Fruit fly (Drosophila melanogaster) whole organism, embryonic: Measurements from ENCODE around the gene CG10185.

Experiments
- C15 ChIP-seq: fragments of 200-800 bp; sonication (Bioruptor generic); IDR thresholded peaks from 3 replicates; pipeline ENCODE4 v1.3.6; 2022; ENCODE audit warnings: missing biosample characterization, missing genetic modification characterization
- CG12104 ChIP-seq: fragments of 200-800 bp; sonication (Bioruptor generic); optimal IDR thresholded peaks from 3 replicates; lab custom pipeline; 2016; ENCODE audit warnings: missing biosample characterization, missing genetic modification characterization
- CG12769 ChIP-seq: fragments of 200-800 bp; sonication (Bioruptor generic); optimal IDR thresholded peaks from 2 replicates; lab custom pipeline; 2019; ENCODE audit warnings: missing biosample characterization, mild to moderate bottlenecking, missing genetic modification characterization, moderate library complexity
- CG13775 ChIP-seq: fragments of 200-800 bp; sonication (Bioruptor generic); optimal IDR thresholded peaks from 3 replicates; lab custom pipeline; 2017; ENCODE audit warnings: missing biosample characterization, mild to moderate bottlenecking, missing genetic modification characterization
- CG14965 ChIP-seq: fragments of 200-800 bp; sonication (Bioruptor generic); optimal IDR thresholded peaks from 2 replicates; lab custom pipeline; 2016; ENCODE audit warnings: missing biosample characterization, missing genetic modification characterization, borderline replicate concordance
- CG15011 ChIP-seq: fragments of 200-800 bp; sonication (Bioruptor generic); optimal IDR thresholded peaks from 3 replicates; lab custom pipeline; 2018; ENCODE audit warnings: missing biosample characterization, mild to moderate bottlenecking, missing genetic modification characterization
- CG15073 ChIP-seq: fragments of 200-800 bp; sonication (Bioruptor generic); optimal IDR thresholded peaks from 2 replicates; lab custom pipeline; 2016; ENCODE audit warnings: missing biosample characterization, missing genetic modification characterization
- CG1602 ChIP-seq: fragments of 200-800 bp; sonication (Bioruptor generic); optimal IDR thresholded peaks from 3 replicates; lab custom pipeline; 2016; ENCODE audit warnings: missing biosample characterization, missing genetic modification characterization
- CG17829 ChIP-seq: fragments of 200-800 bp; optimal IDR thresholded peaks from 2 replicates; lab custom pipeline; 2019; ENCODE audit warnings: missing biosample characterization, mild to moderate bottlenecking, missing genetic modification characterization, moderate library complexity
- CG1832 ChIP-seq: fragments of 200-800 bp; sonication (Bioruptor generic); optimal IDR thresholded peaks from 2 replicates; lab custom pipeline; 2017; ENCODE audit warnings: missing biosample characterization, mild to moderate bottlenecking, missing genetic modification characterization, inconsistent platforms
- CG2875 ChIP-seq: fragments of 200-800 bp; sonication (Bioruptor generic); optimal IDR thresholded peaks from 2 replicates; lab custom pipeline; 2017; ENCODE audit warnings: missing biosample characterization, mild to moderate bottlenecking, missing genetic modification characterization, missing genetic modification reagents
- CG2889 ChIP-seq: fragments of 200-800 bp; sonication (Bioruptor generic); IDR thresholded peaks from 3 replicates; pipeline ENCODE4 v1.3.6; 2022; ENCODE audit warnings: missing biosample characterization, missing genetic modification characterization
- CG31365 ChIP-seq: fragments of 200-800 bp; sonication (Bioruptor generic); optimal IDR thresholded peaks from 2 replicates; lab custom pipeline; 2018; ENCODE audit warnings: missing biosample characterization, mild to moderate bottlenecking, missing genetic modification characterization
- CG3281 ChIP-seq: fragments of 200-800 bp; sonication (Bioruptor generic); optimal IDR thresholded peaks from 3 replicates; lab custom pipeline; 2017; ENCODE audit warnings: missing biosample characterization, mild to moderate bottlenecking, missing genetic modification characterization
- CG3726 ChIP-seq: fragments of 200-800 bp; sonication (Bioruptor generic); IDR thresholded peaks from 3 replicates; pipeline ENCODE4, ENCODE4 v1.3.6; 2022; ENCODE audit warnings: missing biosample characterization, missing genetic modification characterization
- CG3847 ChIP-seq: fragments of 200-800 bp; sonication (Bioruptor generic); IDR thresholded peaks from 2 replicates; pipeline ENCODE4 v1.3.6; 2022; ENCODE audit warnings: missing biosample characterization, missing genetic modification characterization
- CG3995 ChIP-seq: fragments of 200-800 bp; sonication (Bioruptor generic); optimal IDR thresholded peaks from 3 replicates; lab custom pipeline; 2016; ENCODE audit warnings: missing biosample characterization, missing genetic modification characterization
- CG8478 ChIP-seq: fragments of >200 bp; optimal IDR thresholded peaks from 2 replicates; lab custom pipeline; 2018
- CG9609 ChIP-seq: fragments of 200-800 bp; sonication (Bioruptor generic); optimal IDR thresholded peaks from 3 replicates; lab custom pipeline; 2016; ENCODE audit warnings: missing biosample characterization, missing genetic modification characterization
- D19A ChIP-seq: fragments of 200-800 bp; optimal IDR thresholded peaks from 3 replicates; lab custom pipeline; 2019; ENCODE audit warnings: missing biosample characterization, mild to moderate bottlenecking, missing genetic modification characterization, moderate library complexity
- Eip74EF ChIP-seq, 2 experiments: fragments of 200-800 bp in 1 of 2; fragments of >200 bp in 1 of 2; sonication (Bioruptor generic) in 1 of 2; optimal IDR thresholded peaks; 2 replicates each; lab custom pipeline; 2017 to 2019; ENCODE audit warnings: missing biosample characterization in 2 of 2, missing genetic modification characterization in 2 of 2, mild to moderate bottlenecking in 1 of 2, moderate library complexity in 1 of 2
- Fer1 ChIP-seq: fragments of 200-800 bp; sonication (Bioruptor generic); optimal IDR thresholded peaks from 2 replicates; lab custom pipeline; 2017; ENCODE audit warnings: missing biosample characterization, mild to moderate bottlenecking, missing genetic modification characterization
- HHEX ChIP-seq: fragments of 200-800 bp; sonication (Bioruptor generic); optimal IDR thresholded peaks from 3 replicates; lab custom pipeline; 2017; ENCODE audit warnings: missing biosample characterization, mild to moderate bottlenecking, missing genetic modification characterization, missing genetic modification reagents
- HLH4C ChIP-seq: fragments of 200-800 bp; sonication (Bioruptor generic); IDR thresholded peaks from 3 replicates; pipeline ENCODE4 v1.3.6; 2022; ENCODE audit warnings: missing biosample characterization, missing genetic modification characterization; ENCODE audit not compliant: partially characterized antibody
- HLH54F ChIP-seq: fragments of 200-800 bp; sonication (Bioruptor generic); optimal IDR thresholded peaks from 3 replicates; lab custom pipeline; 2016; ENCODE audit warnings: missing biosample characterization, missing genetic modification characterization
- HmgZ ChIP-seq: fragments of 200-800 bp; sonication (Bioruptor generic); optimal IDR thresholded peaks from 2 replicates; lab custom pipeline; 2018; ENCODE audit warnings: missing biosample characterization, mild to moderate bottlenecking, missing genetic modification characterization
- Max ChIP-seq: fragments of 200-800 bp; sonication (Bioruptor generic); optimal IDR thresholded peaks from 2 replicates; lab custom pipeline; 2016; ENCODE audit warnings: missing biosample characterization, mild to moderate bottlenecking, missing genetic modification characterization
- Mrtf ChIP-seq: fragments of 200-800 bp; sonication (Bioruptor generic); IDR thresholded peaks from 3 replicates; pipeline ENCODE4 v1.3.6; 2022; ENCODE audit warnings: missing biosample characterization, missing genetic modification characterization
- Neu2 ChIP-seq: fragments of 200-800 bp; sonication (Bioruptor generic); optimal IDR thresholded peaks from 3 replicates; lab custom pipeline; 2016; ENCODE audit warnings: missing biosample characterization, missing genetic modification characterization, borderline replicate concordance
- Oli ChIP-seq: fragments of 200-800 bp; sonication (Bioruptor generic); optimal IDR thresholded peaks from 2 replicates; lab custom pipeline; 2018; ENCODE audit warnings: missing biosample characterization, mild to moderate bottlenecking, missing genetic modification characterization, moderate library complexity
- Optix ChIP-seq: fragments of 200-800 bp; sonication (Bioruptor generic); IDR thresholded peaks from 3 replicates; pipeline ENCODE4 v1.3.6; 2022; ENCODE audit warnings: missing biosample characterization, missing genetic modification characterization
- Ravus ChIP-seq: fragments of 200-800 bp; sonication (Bioruptor generic); IDR thresholded peaks from 2 replicates; pipeline ENCODE4 v1.3.6; 2022; ENCODE audit warnings: missing biosample characterization, missing genetic modification characterization
- Scr ChIP-seq: fragments of 200-800 bp; sonication (Bioruptor generic); IDR thresholded peaks from 2 replicates; pipeline ENCODE4 v1.3.6; 2022; ENCODE audit warnings: missing biosample characterization, missing genetic modification characterization; ENCODE audit not compliant: partially characterized antibody
- Six4 ChIP-seq: fragments of 200-800 bp; sonication (Bioruptor generic); optimal IDR thresholded peaks from 2 replicates; lab custom pipeline; 2016; ENCODE audit warnings: missing biosample characterization, missing genetic modification characterization
- Sox102F ChIP-seq: fragments of 200-800 bp; sonication (Bioruptor generic); optimal IDR thresholded peaks from 2 replicates; lab custom pipeline; 2018; ENCODE audit warnings: missing biosample characterization, mild to moderate bottlenecking, missing genetic modification characterization, moderate library complexity
- Spps ChIP-seq: fragments of 200-800 bp; sonication (Bioruptor generic); optimal IDR thresholded peaks from 2 replicates; lab custom pipeline; 2018; ENCODE audit warnings: missing biosample characterization, mild to moderate bottlenecking, missing genetic modification characterization
- br ChIP-seq: fragments of >200 bp; optimal IDR thresholded peaks from 2 replicates; lab custom pipeline; 2017
- crol ChIP-seq: fragments of 200-800 bp; sonication (Bioruptor generic); IDR thresholded peaks from 2 replicates; pipeline ENCODE4 v1.3.6; 2022; ENCODE audit warnings: missing biosample characterization, missing genetic modification characterization
- dmrt11E ChIP-seq: fragments of 200-800 bp; sonication (Bioruptor generic); optimal IDR thresholded peaks from 3 replicates; lab custom pipeline; 2018; ENCODE audit warnings: missing biosample characterization, mild to moderate bottlenecking, missing genetic modification characterization, moderate library complexity
- exex ChIP-seq: fragments of 200-800 bp; sonication (Bioruptor generic); optimal IDR thresholded peaks from 4 replicates; lab custom pipeline; 2018; ENCODE audit warnings: missing biosample characterization, mild to moderate bottlenecking, missing genetic modification characterization, moderate library complexity
- kay ChIP-seq: fragments of 200-800 bp; sonication (Bioruptor generic); optimal IDR thresholded peaks from 2 replicates; lab custom pipeline; 2016; ENCODE audit warnings: missing biosample characterization, missing genetic modification characterization
- lola ChIP-seq, 3 experiments: fragments of >200 bp in 2 of 3; fragments of 200-800 bp in 1 of 3; sonication (Bioruptor generic) in 1 of 3; optimal IDR thresholded peaks; 2 replicates each; lab custom pipeline; 2017 to 2019; ENCODE audit warnings: missing biosample characterization in 3 of 3, missing genetic modification characterization in 3 of 3, mild to moderate bottlenecking in 1 of 3, moderate library complexity in 1 of 3
- mld ChIP-seq: fragments of 200-800 bp; sonication (Bioruptor generic); IDR thresholded peaks from 3 replicates; pipeline ENCODE4 v1.3.6; 2022; ENCODE audit warnings: missing biosample characterization, missing genetic modification characterization; ENCODE audit not compliant: partially characterized antibody
- nmo ChIP-seq: fragments of 200-800 bp; sonication (Bioruptor generic); optimal IDR thresholded peaks from 2 replicates; lab custom pipeline; 2018; ENCODE audit warnings: missing biosample characterization, mild to moderate bottlenecking, missing genetic modification characterization, moderate library complexity
- oc ChIP-seq: fragments of 200-800 bp; sonication (Bioruptor generic); optimal IDR thresholded peaks from 2 replicates; lab custom pipeline; 2018; ENCODE audit warnings: missing biosample characterization, mild to moderate bottlenecking, missing genetic modification characterization, moderate library complexity
- pho ChIP-seq: fragments of 200-800 bp; sonication (Bioruptor generic); optimal IDR thresholded peaks from 2 replicates; lab custom pipeline; 2016; ENCODE audit warnings: missing biosample characterization, missing genetic modification characterization
- sens ChIP-seq: fragments of 200-800 bp; sonication (Bioruptor generic); peaks from one replicate; lab custom pipeline; 2016; ENCODE audit warnings: missing biosample characterization, missing genetic modification characterization
- sqz ChIP-seq: fragments of 200-800 bp; sonication (Bioruptor generic); optimal IDR thresholded peaks from 3 replicates; lab custom pipeline; 2018; ENCODE audit warnings: missing biosample characterization, mild to moderate bottlenecking, missing genetic modification characterization
- trh ChIP-seq: fragments of 200-800 bp; sonication (Bioruptor generic); optimal IDR thresholded peaks from 2 replicates; lab custom pipeline; 2016; ENCODE audit warnings: missing biosample characterization, missing genetic modification characterization
- usp ChIP-seq: fragments of >200 bp; optimal IDR thresholded peaks from 2 replicates; lab custom pipeline; 2017; ENCODE audit warnings: missing biosample characterization, missing genetic modification characterization

Gene CG10185

dm6 chr3R:16025587-16026223 is 41.7 kb downstream of the CG10185 start, which contains the start of gene pnr (continued):
- TF ChIP-seq Scr (GFP tag; lab: Robert Waterston, UW) (peak; percentile 53), oc (tag; lab: Kevin White, UChicago) (peak; percentile 87), C15 (GFP tag; lab: Robert Waterston, UW) (no peak), Spps (peak; percentile 13), trh (GFP tag; lab: Kevin White, UChicago) (no peak), CG1832 (peak; percentile 95), Optix (GFP tag; lab: Robert Waterston, UW) (no peak), Oli (tag; lab: Kevin White, UChicago) (no peak), Neu2 (GFP tag; lab: Kevin White, UChicago) (no peak), CG12104 (GFP tag; lab: Kevin White, UChicago) (no peak), Sox102F (GFP tag; lab: Kevin White, UChicago) (no peak), Max (GFP tag; lab: Kevin White, UChicago) (no peak), Six4 (GFP tag; lab: Kevin White, UChicago) (no peak), br (lab: Kevin White, UChicago) (no peak), dmrt11E (tag; lab: Kevin White, UChicago) (no peak), HmgZ (tag; lab: Kevin White, UChicago) (peak; percentile 71), kay (GFP tag; lab: Kevin White, UChicago) (no peak), usp (GFP tag; lab: Kevin White, UChicago) (no peak), CG2875 (no peak), exex (tag; lab: Kevin White, UChicago) (peak; percentile 35), CG14965 (GFP tag; lab: Kevin White, UChicago) (no peak), CG3281 (GFP tag; lab: Kevin White, UChicago) (no peak), Ravus (GFP tag; lab: Robert Waterston, UW) (no peak), lola (GFP tag; optimal IDR thresholded peaks at IDR 0.05; lab: Kevin White, UChicago) (no peak), CG15073 (GFP tag; lab: Kevin White, UChicago) (no peak), sens (GFP tag; lab: Kevin White, UChicago) (peak; percentile 66), CG31365 (no peak), CG3726 (GFP tag; lab: Robert Waterston, UW) (no peak), D19A (tag; lab: Kevin White, UChicago) (no peak), sqz (GFP tag; lab: Kevin White, UChicago) (peak; percentile 95), CG12769 (tag; lab: Kevin White, UChicago) (no peak), CG2889 (no peak), CG9609 (GFP tag; lab: Kevin White, UChicago) (no peak), CG3995 (GFP tag; lab: Kevin White, UChicago) (no peak), CG17829 (tag; lab: Kevin White, UChicago) (peak; percentile 23), CG15011 (no peak), HLH4C (peak; percentile 46; the same call in 2 of the 3 replicates), pho (GFP tag; lab: Kevin White, UChicago) (no peak), CG1602 (no peak), Eip74EF (GFP tag; optimal IDR thresholded peaks at IDR 0.05; lab: Kevin White, UChicago) (no peak), CG13775 (peak; percentile 17), HLH54F (GFP tag; lab: Kevin White, UChicago) (no peak), crol (GFP tag; lab: Robert Waterston, UW) (peak; percentile 21; the same call in 1 of the 2 replicates), CG3847 (0 out of 2 replicates have a peak, but pooled peaks have one; percentile 12), Fer1 (GFP tag; lab: Kevin White, UChicago) (no peak), mld (GFP tag; lab: Robert Waterston, UW) (peak; percentile 10; the same call in 1 of the 3 replicates), nmo (GFP tag; lab: Kevin White, UChicago) (peak; percentile 50), Mrtf (GFP tag; lab: Robert Waterston, UW) (no peak), CG8478 (lab: Kevin White, UChicago) (peak; percentile 98), HHEX (GFP tag; lab: Kevin White, UChicago) (peak; percentile 42)
